Fruit fly (Drosophila melanogaster) whole organism, embryonic: ENCODE data around the gene NT1.
A peak's percentile ranks its signal among the peaks of the same experiment; 100 is the strongest.

Experiments used
- Adf1 ChIP-seq: fragments of 200-800 bp; sonication (Bioruptor generic); IDR thresholded peaks from 2 replicates; pipeline ENCODE4 v1.3.6; 2022; ENCODE audit warnings: missing biosample characterization, missing genetic modification characterization
- Asciz ChIP-seq: fragments of 200-800 bp; sonication (Bioruptor generic); optimal IDR thresholded peaks from 2 replicates; lab custom pipeline; 2017; ENCODE audit warnings: missing biosample characterization, mild to moderate bottlenecking, missing genetic modification characterization, missing genetic modification reagents
- CG10321 ChIP-seq: fragments of 200-800 bp; sonication (Bioruptor generic); IDR thresholded peaks from 2 replicates; pipeline ENCODE4 v1.3.6; 2022; ENCODE audit warnings: missing biosample characterization, missing genetic modification characterization
- CG10543 ChIP-seq: fragments of 200-800 bp; sonication (Bioruptor generic); optimal IDR thresholded peaks from 3 replicates; lab custom pipeline; 2017; ENCODE audit warnings: missing biosample characterization, mild to moderate bottlenecking, missing genetic modification characterization, moderate library complexity
- CG10565 ChIP-seq: fragments of 200-800 bp; sonication (Bioruptor generic); optimal IDR thresholded peaks from 3 replicates; lab custom pipeline; 2016; ENCODE audit warnings: missing biosample characterization, mild to moderate bottlenecking, missing genetic modification characterization
- CG12391 ChIP-seq: fragments of 200-800 bp; sonication (Bioruptor generic); optimal IDR thresholded peaks from 3 replicates; lab custom pipeline; 2018; ENCODE audit warnings: missing biosample characterization, mild to moderate bottlenecking, missing genetic modification characterization, moderate library complexity
- CG12769 ChIP-seq: fragments of 200-800 bp; sonication (Bioruptor generic); optimal IDR thresholded peaks from 2 replicates; lab custom pipeline; 2019; ENCODE audit warnings: missing biosample characterization, mild to moderate bottlenecking, missing genetic modification characterization, moderate library complexity
- CG13775 ChIP-seq: fragments of 200-800 bp; sonication (Bioruptor generic); optimal IDR thresholded peaks from 3 replicates; lab custom pipeline; 2017; ENCODE audit warnings: missing biosample characterization, mild to moderate bottlenecking, missing genetic modification characterization
- CG13894 ChIP-seq: fragments of 200-800 bp; sonication (Bioruptor generic); optimal IDR thresholded peaks from 3 replicates; lab custom pipeline; 2018; ENCODE audit warnings: missing biosample characterization, mild to moderate bottlenecking, missing genetic modification characterization, moderate library complexity
- CG14710 ChIP-seq: fragments of 200-800 bp; sonication (Bioruptor generic); optimal IDR thresholded peaks from 3 replicates; lab custom pipeline; 2019; ENCODE audit warnings: missing biosample characterization, mild to moderate bottlenecking, missing genetic modification characterization, moderate library complexity
- CG14965 ChIP-seq: fragments of 200-800 bp; sonication (Bioruptor generic); optimal IDR thresholded peaks from 2 replicates; lab custom pipeline; 2016; ENCODE audit warnings: missing biosample characterization, missing genetic modification characterization, borderline replicate concordance
- CG15011 ChIP-seq: fragments of 200-800 bp; sonication (Bioruptor generic); optimal IDR thresholded peaks from 3 replicates; lab custom pipeline; 2018; ENCODE audit warnings: missing biosample characterization, mild to moderate bottlenecking, missing genetic modification characterization
- CG17186 ChIP-seq: fragments of 200-800 bp; sonication (Bioruptor generic); optimal IDR thresholded peaks from 3 replicates; lab custom pipeline; 2017; ENCODE audit warnings: missing biosample characterization, missing genetic modification reagents, missing genetic modification characterization
- CG17385 ChIP-seq: fragments of 200-800 bp; sonication (Bioruptor generic); optimal IDR thresholded peaks from 3 replicates; lab custom pipeline; 2018; ENCODE audit warnings: missing biosample characterization, mild to moderate bottlenecking, missing genetic modification characterization
- CG2116 ChIP-seq: fragments of 200-800 bp; sonication (Bioruptor generic); optimal IDR thresholded peaks from 3 replicates; lab custom pipeline; 2018; ENCODE audit warnings: missing biosample characterization, mild to moderate bottlenecking, missing genetic modification characterization
- CG2120 ChIP-seq: fragments of 200-800 bp; sonication (Bioruptor generic); optimal IDR thresholded peaks from 3 replicates; lab custom pipeline; 2016; ENCODE audit warnings: missing biosample characterization, missing genetic modification characterization
- CG4730 ChIP-seq: fragments of 200-800 bp; sonication (Bioruptor generic); IDR thresholded peaks from 2 replicates; pipeline ENCODE4 v1.3.6; 2022; ENCODE audit warnings: missing biosample characterization, missing genetic modification characterization
- CG8924 ChIP-seq: fragments of 200-800 bp; optimal IDR thresholded peaks from 3 replicates; lab custom pipeline; 2019; ENCODE audit warnings: missing biosample characterization, mild to moderate bottlenecking, missing genetic modification characterization, moderate library complexity
- Chrac-16 ChIP-seq: fragments of 200-800 bp; sonication (Bioruptor generic); optimal IDR thresholded peaks from 3 replicates; lab custom pipeline; 2016; ENCODE audit warnings: missing biosample characterization, missing genetic modification characterization
- Deaf1 ChIP-seq: fragments of 200-800 bp; optimal IDR thresholded peaks from 3 replicates; lab custom pipeline; 2019; ENCODE audit warnings: missing biosample characterization, mild to moderate bottlenecking, missing genetic modification characterization, moderate library complexity
- Dp ChIP-seq: fragments of 200-800 bp; sonication (Bioruptor generic); optimal IDR thresholded peaks from 2 replicates; lab custom pipeline; 2018; ENCODE audit warnings: missing biosample characterization, mild to moderate bottlenecking, missing genetic modification characterization, moderate library complexity
- Elba2 ChIP-seq: fragments of 200-800 bp; sonication (Bioruptor generic); optimal IDR thresholded peaks from 3 replicates; lab custom pipeline; 2016; ENCODE audit warnings: missing biosample characterization, missing genetic modification characterization
- Ets65A ChIP-seq: fragments of 200-800 bp; sonication (Bioruptor generic); peaks from one replicate; lab custom pipeline; 2016; ENCODE audit warnings: missing biosample characterization, missing genetic modification characterization
- HmgZ ChIP-seq: fragments of 200-800 bp; sonication (Bioruptor generic); optimal IDR thresholded peaks from 2 replicates; lab custom pipeline; 2018; ENCODE audit warnings: missing biosample characterization, mild to moderate bottlenecking, missing genetic modification characterization
- Hmr ChIP-seq: fragments of 200-800 bp; sonication (Bioruptor generic); optimal IDR thresholded peaks from 3 replicates; lab custom pipeline; 2017; ENCODE audit warnings: mild to moderate bottlenecking, missing biosample characterization, missing genetic modification reagents, missing genetic modification characterization
- Hr39 ChIP-seq: fragments of >200 bp; optimal IDR thresholded peaks from 2 replicates; lab custom pipeline; 2017
- Hsf ChIP-seq: fragments of 200-800 bp; sonication (Bioruptor generic); optimal IDR thresholded peaks from 3 replicates; lab custom pipeline; 2016; ENCODE audit warnings: missing biosample characterization, missing genetic modification characterization
- Oaz ChIP-seq: fragments of 200-800 bp; sonication (Bioruptor generic); IDR thresholded peaks from 2 replicates; pipeline ENCODE4 v1.3.6; 2022; ENCODE audit warnings: missing biosample characterization, missing genetic modification characterization
- Opbp ChIP-seq: fragments of 200-800 bp; sonication (Bioruptor generic); IDR thresholded peaks from 3 replicates; pipeline ENCODE4 v1.3.6; 2022; ENCODE audit warnings: missing biosample characterization, missing genetic modification characterization; ENCODE audit not compliant: partially characterized antibody
- Optix ChIP-seq: fragments of 200-800 bp; sonication (Bioruptor generic); IDR thresholded peaks from 3 replicates; pipeline ENCODE4 v1.3.6; 2022; ENCODE audit warnings: missing biosample characterization, missing genetic modification characterization
- Poxn ChIP-seq: fragments of 200-800 bp; sonication (Bioruptor generic); IDR thresholded peaks from 2 replicates; pipeline ENCODE4 v1.3.6; 2022; ENCODE audit warnings: missing biosample characterization, missing genetic modification characterization
- Ravus ChIP-seq: fragments of 200-800 bp; sonication (Bioruptor generic); IDR thresholded peaks from 2 replicates; pipeline ENCODE4 v1.3.6; 2022; ENCODE audit warnings: missing biosample characterization, missing genetic modification characterization
- abd-A ChIP-seq: fragments of 200-800 bp; sonication (Bioruptor generic); optimal IDR thresholded peaks from 3 replicates; lab custom pipeline; 2019; ENCODE audit warnings: missing biosample characterization, mild to moderate bottlenecking, missing genetic modification characterization, moderate library complexity
- ap ChIP-seq: fragments of 200-800 bp; sonication (Bioruptor generic); IDR thresholded peaks from 2 replicates; pipeline ENCODE4 v1.3.6; 2022; ENCODE audit warnings: missing biosample characterization, missing genetic modification characterization
- az2 ChIP-seq: fragments of 200-800 bp; sonication (Bioruptor generic); optimal IDR thresholded peaks from 3 replicates; lab custom pipeline; 2016; ENCODE audit warnings: missing biosample characterization, missing genetic modification characterization
- chinmo ChIP-seq: fragments of 200-800 bp; sonication (Bioruptor generic); IDR thresholded peaks from 4 replicates; pipeline ENCODE4 v1.3.6; 2022; ENCODE audit warnings: missing biosample characterization, missing genetic modification characterization; ENCODE audit not compliant: partially characterized antibody
- dysf ChIP-seq: fragments of 200-800 bp; sonication (Bioruptor generic); IDR thresholded peaks from 3 replicates; pipeline ENCODE4 v1.3.6; 2022; ENCODE audit warnings: missing biosample characterization, missing genetic modification characterization
- fd64A ChIP-seq: fragments of 200-800 bp; sonication (Bioruptor generic); optimal IDR thresholded peaks from 3 replicates; lab custom pipeline; 2018; ENCODE audit warnings: missing biosample characterization, mild to moderate bottlenecking, missing genetic modification characterization
- fu2 ChIP-seq: fragments of 200-800 bp; sonication (Bioruptor generic); optimal IDR thresholded peaks from 2 replicates; lab custom pipeline; 2016; ENCODE audit warnings: missing biosample characterization, missing genetic modification characterization
- gcm2 ChIP-seq: fragments of 200-800 bp; sonication (Bioruptor generic); optimal IDR thresholded peaks from 2 replicates; lab custom pipeline; 2016; ENCODE audit warnings: missing biosample characterization, missing genetic modification characterization
- gsb ChIP-seq: fragments of 200-800 bp; sonication (Bioruptor generic); IDR thresholded peaks from 2 replicates; pipeline ENCODE4 v1.3.6; 2022; ENCODE audit warnings: missing biosample characterization, missing genetic modification characterization
- jigr1 ChIP-seq: fragments of 200-800 bp; sonication (Bioruptor generic); IDR thresholded peaks from 3 replicates; pipeline ENCODE4 v1.3.6; 2022; ENCODE audit warnings: missing biosample characterization, missing genetic modification characterization
- klu ChIP-seq: fragments of 200-800 bp; sonication (Bioruptor generic); IDR thresholded peaks from 2 replicates; pipeline ENCODE4 v1.3.6; 2022; ENCODE audit warnings: missing biosample characterization, missing genetic modification characterization
- odd ChIP-seq: fragments of 200-800 bp; sonication (Bioruptor generic); optimal IDR thresholded peaks from 2 replicates; lab custom pipeline; 2017; ENCODE audit warnings: missing biosample characterization, mild to moderate bottlenecking, missing genetic modification characterization
- peb ChIP-seq: fragments of 200-800 bp; sonication (Bioruptor generic); IDR thresholded peaks from 2 replicates; pipeline ENCODE4 v1.3.6; 2022; ENCODE audit warnings: missing biosample characterization, missing genetic modification characterization
- pho ChIP-seq: fragments of 200-800 bp; sonication (Bioruptor generic); optimal IDR thresholded peaks from 2 replicates; lab custom pipeline; 2016; ENCODE audit warnings: missing biosample characterization, missing genetic modification characterization
- pros ChIP-seq: fragments of 200-800 bp; sonication (Bioruptor generic); optimal IDR thresholded peaks from 3 replicates; lab custom pipeline; 2019; ENCODE audit warnings: missing biosample characterization, mild to moderate bottlenecking, missing genetic modification characterization, moderate library complexity
- repo ChIP-seq: fragments of 200-800 bp; sonication (Bioruptor generic); optimal IDR thresholded peaks from 2 replicates; lab custom pipeline; 2016; ENCODE audit warnings: missing biosample characterization, missing genetic modification characterization
- salm ChIP-seq: fragments of 200-800 bp; sonication (Bioruptor generic); optimal IDR thresholded peaks from 2 replicates; lab custom pipeline; 2018; ENCODE audit warnings: missing biosample characterization, mild to moderate bottlenecking, missing genetic modification characterization

Gene NT1

DNA sequence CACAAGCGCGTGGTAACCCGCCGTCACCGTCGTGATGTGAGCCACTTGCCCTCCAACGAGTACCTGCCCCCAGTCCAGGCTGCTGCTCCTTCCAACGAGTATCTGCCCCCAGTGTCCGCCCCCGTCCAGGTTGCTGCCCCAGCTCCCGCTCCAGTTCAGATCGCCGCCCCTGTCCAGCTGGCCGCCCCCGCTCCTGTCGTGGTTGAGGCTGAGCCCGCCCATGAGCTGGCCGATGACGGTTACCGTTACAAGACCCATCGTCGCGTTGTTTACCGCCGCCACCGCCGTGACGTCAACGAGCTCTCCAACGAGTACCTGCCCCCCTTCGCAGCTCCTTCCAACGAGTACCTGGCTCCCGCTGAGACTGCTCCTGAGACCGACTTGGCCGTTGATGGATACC lies 27.5 kb downstream of the NT1 start (continued):
- TF ChIP-seq CG10565 (GFP tag; lab: Kevin White, UChicago), result no peak
- TF ChIP-seq Dp (GFP tag; lab: Kevin White, UChicago), result no peak
- 0 out of 3 replicates have a peak, but pooled peaks have one; percentile 25 for TF ChIP-seq dysf (GFP tag; lab: Robert Waterston, UW)
- 0 out of 3 replicates have a peak, but pooled peaks have one; percentile 7 for TF ChIP-seq jigr1 (GFP tag; lab: Robert Waterston, UW)
- TF ChIP-seq CG2120 (GFP tag; lab: Kevin White, UChicago), result no peak
- TF ChIP-seq pho, result no peak
- 0 out of 2 replicates have a peak, but pooled peaks have one; percentile 16 for TF ChIP-seq gsb (GFP tag; lab: Robert Waterston, UW)
- TF ChIP-seq CG17186 (GFP tag; lab: Kevin White, UChicago), result no peak

DNA sequence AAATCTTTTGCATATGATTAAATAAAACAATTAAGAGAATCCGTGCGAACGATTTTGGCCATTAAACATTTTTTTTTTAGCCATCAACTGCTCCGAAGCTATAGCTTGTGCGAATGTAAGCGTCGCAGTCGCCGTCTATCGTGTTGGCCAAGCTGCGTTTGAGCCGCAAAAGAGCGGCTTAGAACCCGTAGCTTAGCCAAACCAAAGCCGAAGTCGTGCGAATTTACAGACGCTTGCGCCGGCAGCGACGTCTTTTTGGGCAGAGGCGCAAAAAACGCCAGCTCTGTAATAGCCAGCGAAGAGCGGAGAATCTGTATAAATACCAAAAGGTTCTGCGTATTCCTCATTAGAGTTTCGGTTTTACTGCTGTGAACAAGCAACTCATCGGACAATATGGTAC lies 28.3 kb downstream of the NT1 start, which contains the start of gene CG7465:
CG7465 (plus strand) TSS at position 346 of the 400 bp plus-strand sequence.
- no peak for TF ChIP-seq Hmr (GFP tag; lab: Kevin White, UChicago)
- peak; percentile 64; the same call in 1 of the 4 replicates for TF ChIP-seq chinmo (GFP tag; lab: Robert Waterston, UW)
- no peak for TF ChIP-seq odd (GFP tag; lab: Kevin White, UChicago)
- peak; percentile 27 for TF ChIP-seq CG13894 (tag; lab: Kevin White, UChicago)
- TF ChIP-seq Oaz (GFP tag; lab: Robert Waterston, UW), result no peak
- TF ChIP-seq HmgZ, result no peak
- TF ChIP-seq Hsf (GFP tag; lab: Kevin White, UChicago), result no peak
- no peak for TF ChIP-seq CG2116 (GFP tag; lab: Kevin White, UChicago)
- no peak for TF ChIP-seq CG12391 (tag; lab: Kevin White, UChicago)
- no peak for TF ChIP-seq Hr39 (lab: Kevin White, UChicago)
- TF ChIP-seq abd-A (tag; lab: Kevin White, UChicago), result peak; percentile 68
- peak; percentile 54; the same call in 1 of the 2 replicates for TF ChIP-seq Adf1
- no peak for TF ChIP-seq Deaf1 (tag; lab: Kevin White, UChicago)
- TF ChIP-seq fd64A, result no peak
- TF ChIP-seq CG8924, result no peak
- no peak for TF ChIP-seq CG13775 (GFP tag; lab: Kevin White, UChicago)
- no peak for TF ChIP-seq peb (GFP tag; lab: Robert Waterston, UW)
- TF ChIP-seq CG14965 (GFP tag; lab: Kevin White, UChicago), result no peak

DNA sequence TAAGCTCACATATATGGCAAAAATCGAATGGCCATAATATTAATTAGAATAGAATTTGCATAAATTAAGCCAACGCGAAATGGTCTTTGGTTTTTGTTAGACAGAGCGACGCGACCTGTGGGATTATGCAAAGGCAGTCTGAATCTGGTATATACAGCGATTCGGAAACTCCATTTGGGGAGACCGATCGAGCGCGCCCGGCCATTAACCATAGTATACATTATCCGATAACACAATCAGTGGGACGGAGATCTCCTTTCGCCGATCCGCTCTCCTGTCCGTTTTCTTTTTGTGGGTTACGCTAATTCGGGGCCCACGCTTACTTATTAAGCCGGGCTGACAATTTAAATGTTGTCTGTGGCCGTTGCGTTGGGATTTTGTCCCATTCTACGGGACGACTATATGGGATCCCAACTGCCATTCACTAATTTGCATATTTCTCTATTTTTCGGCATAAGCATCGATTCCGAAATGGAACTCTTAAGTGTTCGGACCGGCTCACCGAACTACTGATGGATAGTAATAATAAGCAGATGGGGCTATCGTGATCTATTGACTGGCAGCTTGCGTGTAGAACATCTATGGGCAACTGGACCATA lies 30.5 kb downstream of the NT1 start:
- TF ChIP-seq klu (no peak), Elba2 (GFP tag; lab: Kevin White, UChicago) (no peak), ap (no peak), gcm2 (GFP tag; lab: Kevin White, UChicago) (no peak), Ravus (GFP tag; lab: Robert Waterston, UW) (no peak), CG12769 (tag; lab: Kevin White, UChicago) (peak; percentile 23), pros (no peak), Ets65A (GFP tag; lab: Kevin White, UChicago) (peak; percentile 29), Optix (GFP tag; lab: Robert Waterston, UW) (no peak), CG10543 (GFP tag; lab: Kevin White, UChicago) (peak; percentile 4), CG10321 (GFP tag; lab: Robert Waterston, UW) (no peak), CG4730 (GFP tag; lab: Robert Waterston, UW) (no peak), Chrac-16 (GFP tag; lab: Kevin White, UChicago) (no peak), fu2 (GFP tag; lab: Kevin White, UChicago) (no peak), Opbp (GFP tag; lab: Robert Waterston, UW) (no peak), repo (no peak), CG15011 (GFP tag; lab: Kevin White, UChicago) (no peak), CG17385 (GFP tag; lab: Kevin White, UChicago) (no peak), salm (tag; lab: Kevin White, UChicago) (no peak), Asciz (GFP tag; lab: Kevin White, UChicago) (no peak), CG14710 (no peak), az2 (GFP tag; lab: Kevin White, UChicago) (no peak), Poxn (GFP tag; lab: Robert Waterston, UW) (no peak)
